Fruit fly (Drosophila melanogaster) whole organism, embryonic: ENCODE measurements around the gene CG7183.

ENCODE experiments used
- CG12659 ChIP-seq: fragments of 200-800 bp; sonication (Bioruptor generic); optimal IDR thresholded peaks from 3 replicates; lab custom pipeline; 2017; ENCODE audit warnings: mild to moderate bottlenecking, missing biosample characterization, missing genetic modification reagents, missing genetic modification characterization
- CG16813 ChIP-seq: fragments of 200-800 bp; sonication (Bioruptor generic); IDR thresholded peaks from 3 replicates; pipeline ENCODE4 v1.3.6; 2022; ENCODE audit warnings: missing biosample characterization, missing genetic modification characterization; ENCODE audit not compliant: partially characterized antibody
- CG18476 ChIP-seq: fragments of 200-800 bp; sonication (Bioruptor generic); optimal IDR thresholded peaks from 2 replicates; lab custom pipeline; 2016; ENCODE audit warnings: missing biosample characterization, mild to moderate bottlenecking, missing genetic modification characterization
- CG31224 ChIP-seq: fragments of 200-800 bp; sonication (Bioruptor generic); IDR thresholded peaks from 2 replicates; pipeline ENCODE4 v1.3.6; 2022; ENCODE audit warnings: missing biosample characterization, missing genetic modification characterization
- CG4360 ChIP-seq: fragments of 200-800 bp; sonication (Bioruptor generic); IDR thresholded peaks from 2 replicates; pipeline ENCODE4 v1.3.6; 2022; ENCODE audit warnings: missing biosample characterization, missing genetic modification characterization
- CG4424 ChIP-seq: fragments of 200-800 bp; sonication (Bioruptor generic); optimal IDR thresholded peaks from 3 replicates; lab custom pipeline; 2016; ENCODE audit warnings: missing biosample characterization, missing genetic modification characterization
- CG6175 ChIP-seq: fragments of 200-800 bp; sonication (Bioruptor generic); IDR thresholded peaks from 3 replicates; pipeline ENCODE4 v1.3.6; 2022; ENCODE audit warnings: missing biosample characterization, missing genetic modification characterization
- CG7357 ChIP-seq: fragments of 200-800 bp; sonication (Bioruptor generic); IDR thresholded peaks from 3 replicates; pipeline ENCODE4 v1.3.6; 2022; ENCODE audit warnings: missing biosample characterization, missing genetic modification characterization
- CG7963 ChIP-seq: fragments of 200-800 bp; sonication (Bioruptor generic); IDR thresholded peaks from 3 replicates; pipeline ENCODE4 v1.3.6; 2022; ENCODE audit warnings: missing biosample characterization, missing genetic modification characterization; ENCODE audit not compliant: partially characterized antibody
- CG9876 ChIP-seq: fragments of 200-800 bp; sonication (Bioruptor generic); optimal IDR thresholded peaks from 2 replicates; lab custom pipeline; 2016; ENCODE audit warnings: missing biosample characterization, missing genetic modification characterization
- CTCF ChIP-seq: fragments of 200-800 bp; sonication (Bioruptor generic); optimal IDR thresholded peaks from 2 replicates; lab custom pipeline; 2017; ENCODE audit warnings: missing biosample characterization, mild to moderate bottlenecking, missing genetic modification characterization, moderate library complexity
- CoRest ChIP-seq: fragments of 200-800 bp; sonication (Bioruptor generic); optimal IDR thresholded peaks from 3 replicates; lab custom pipeline; 2018; ENCODE audit warnings: missing biosample characterization, mild to moderate bottlenecking, missing genetic modification characterization, moderate library complexity
- Dll ChIP-seq: fragments of 200-800 bp; sonication (Bioruptor generic); IDR thresholded peaks from 4 replicates; pipeline ENCODE4 v1.3.6; 2022; ENCODE audit warnings: missing biosample characterization, missing genetic modification characterization; ENCODE audit not compliant: partially characterized antibody
- E2f1 ChIP-seq: fragments of 200-800 bp; sonication (Bioruptor generic); IDR thresholded peaks from 2 replicates; pipeline ENCODE4 v1.3.6; 2022; ENCODE audit warnings: missing biosample characterization, missing genetic modification characterization
- HLH54F ChIP-seq: fragments of 200-800 bp; sonication (Bioruptor generic); optimal IDR thresholded peaks from 3 replicates; lab custom pipeline; 2016; ENCODE audit warnings: missing biosample characterization, missing genetic modification characterization
- Hr39 ChIP-seq: fragments of >200 bp; optimal IDR thresholded peaks from 2 replicates; lab custom pipeline; 2017
- Max ChIP-seq: fragments of 200-800 bp; sonication (Bioruptor generic); optimal IDR thresholded peaks from 2 replicates; lab custom pipeline; 2016; ENCODE audit warnings: missing biosample characterization, mild to moderate bottlenecking, missing genetic modification characterization
- NC2β ChIP-seq: fragments of 200-800 bp; sonication (Bioruptor generic); optimal IDR thresholded peaks from 2 replicates; lab custom pipeline; 2016; ENCODE audit warnings: missing biosample characterization, missing genetic modification characterization
- Nf-YA ChIP-seq: fragments of 200-800 bp; sonication (Bioruptor generic); IDR thresholded peaks from 2 replicates; pipeline ENCODE4 v1.3.6; 2022; ENCODE audit warnings: missing biosample characterization, missing genetic modification characterization
- Sin3A ChIP-seq: fragments of >200 bp; optimal IDR thresholded peaks from 2 replicates; lab custom pipeline; 2018
- Trl ChIP-seq, 3 experiments: fragments of >200 bp in 2 of 3; fragments of 200-800 bp in 1 of 3; sonication (Bioruptor generic) in 1 of 3; optimal IDR thresholded peaks; 2 replicates in 1 of 3; 3 replicates in 2 of 3; lab custom pipeline; 2016 to 2017; ENCODE audit warnings: missing biosample characterization in 1 of 3, missing genetic modification characterization in 1 of 3
- Xrp1 ChIP-seq: fragments of 200-800 bp; sonication (Bioruptor generic); IDR thresholded peaks from 2 replicates; pipeline ENCODE4 v1.3.6; 2022; ENCODE audit warnings: missing biosample characterization, missing genetic modification characterization
- abd-A ChIP-seq: fragments of 200-800 bp; sonication (Bioruptor generic); optimal IDR thresholded peaks from 3 replicates; lab custom pipeline; 2019; ENCODE audit warnings: missing biosample characterization, mild to moderate bottlenecking, missing genetic modification characterization, moderate library complexity
- bab2 ChIP-seq: fragments of 200-800 bp; sonication (Bioruptor generic); optimal IDR thresholded peaks from 2 replicates; lab custom pipeline; 2016; ENCODE audit warnings: missing biosample characterization, missing genetic modification characterization
- crol ChIP-seq: fragments of 200-800 bp; sonication (Bioruptor generic); IDR thresholded peaks from 2 replicates; pipeline ENCODE4 v1.3.6; 2022; ENCODE audit warnings: missing biosample characterization, missing genetic modification characterization
- dimm ChIP-seq: fragments of 200-800 bp; sonication (Bioruptor generic); IDR thresholded peaks from 2 replicates; pipeline ENCODE4 v1.3.6; 2022; ENCODE audit warnings: missing biosample characterization, missing genetic modification characterization
- fd102C ChIP-seq: fragments of 200-800 bp; sonication (Bioruptor generic); optimal IDR thresholded peaks from 2 replicates; lab custom pipeline; 2018; ENCODE audit warnings: missing biosample characterization, mild to moderate bottlenecking, missing genetic modification characterization, moderate library complexity
- gcm2 ChIP-seq: fragments of 200-800 bp; sonication (Bioruptor generic); optimal IDR thresholded peaks from 2 replicates; lab custom pipeline; 2016; ENCODE audit warnings: missing biosample characterization, missing genetic modification characterization
- grau ChIP-seq: fragments of 200-800 bp; optimal IDR thresholded peaks from 3 replicates; lab custom pipeline; 2019; ENCODE audit warnings: missing biosample characterization, mild to moderate bottlenecking, missing genetic modification characterization, moderate library complexity
- gsb-n ChIP-seq: fragments of 200-800 bp; sonication (Bioruptor generic); optimal IDR thresholded peaks from 3 replicates; lab custom pipeline; 2018; ENCODE audit warnings: missing biosample characterization, mild to moderate bottlenecking, missing genetic modification characterization
- jigr1 ChIP-seq: fragments of 200-800 bp; sonication (Bioruptor generic); IDR thresholded peaks from 3 replicates; pipeline ENCODE4 v1.3.6; 2022; ENCODE audit warnings: missing biosample characterization, missing genetic modification characterization
- mirr ChIP-seq: fragments of 200-800 bp; sonication (Bioruptor generic); optimal IDR thresholded peaks from 3 replicates; lab custom pipeline; 2018; ENCODE audit warnings: missing biosample characterization, mild to moderate bottlenecking, missing genetic modification characterization
- nerfin-1 ChIP-seq: fragments of 200-800 bp; sonication (Bioruptor generic); optimal IDR thresholded peaks from 3 replicates; lab custom pipeline; 2019; ENCODE audit warnings: missing biosample characterization, mild to moderate bottlenecking, missing genetic modification characterization, moderate library complexity
- pan ChIP-seq, 4 experiments: fragments of >200 bp in 3 of 4; fragments of 200-800 bp in 1 of 4; sonication (Bioruptor generic) in 1 of 4; optimal IDR thresholded peaks in 3 of 4; IDR thresholded peaks in 1 of 4; 2 replicates each; pipeline versions ENCODE4 v1.3.6 to Lab custom; 2017 to 2022; ENCODE audit warnings: missing biosample characterization in 2 of 4, missing genetic modification characterization in 2 of 4, mixed read lengths in 1 of 4
- pros ChIP-seq: fragments of 200-800 bp; sonication (Bioruptor generic); optimal IDR thresholded peaks from 3 replicates; lab custom pipeline; 2019; ENCODE audit warnings: missing biosample characterization, mild to moderate bottlenecking, missing genetic modification characterization, moderate library complexity
- sc ChIP-seq, 3 experiments: fragments of >200 bp in 2 of 3; fragments of 200-800 bp in 1 of 3; sonication (Bioruptor generic) in 1 of 3; optimal IDR thresholded peaks; 2 replicates in 2 of 3; 3 replicates in 1 of 3; lab custom pipeline; 2017; ENCODE audit warnings: mild to moderate bottlenecking in 1 of 3, missing biosample characterization in 1 of 3, missing genetic modification characterization in 1 of 3, missing genetic modification reagents in 1 of 3
- sqz ChIP-seq: fragments of 200-800 bp; sonication (Bioruptor generic); optimal IDR thresholded peaks from 3 replicates; lab custom pipeline; 2018; ENCODE audit warnings: missing biosample characterization, mild to moderate bottlenecking, missing genetic modification characterization
- twi ChIP-seq: fragments of 200-800 bp; optimal IDR thresholded peaks from 2 replicates; lab custom pipeline; 2019; ENCODE audit warnings: missing biosample characterization, mild to moderate bottlenecking, missing genetic modification characterization, moderate library complexity
- tx ChIP-seq: fragments of 200-800 bp; sonication (Bioruptor generic); optimal IDR thresholded peaks from 2 replicates; lab custom pipeline; 2016; ENCODE audit warnings: missing biosample characterization, missing genetic modification characterization
- zen2 ChIP-seq: fragments of 200-800 bp; sonication (Bioruptor generic); IDR thresholded peaks from 3 replicates; pipeline ENCODE4 v1.3.6; 2022; ENCODE audit warnings: missing biosample characterization, missing genetic modification characterization; ENCODE audit not compliant: partially characterized antibody

The CG7183 gene

DNA sequence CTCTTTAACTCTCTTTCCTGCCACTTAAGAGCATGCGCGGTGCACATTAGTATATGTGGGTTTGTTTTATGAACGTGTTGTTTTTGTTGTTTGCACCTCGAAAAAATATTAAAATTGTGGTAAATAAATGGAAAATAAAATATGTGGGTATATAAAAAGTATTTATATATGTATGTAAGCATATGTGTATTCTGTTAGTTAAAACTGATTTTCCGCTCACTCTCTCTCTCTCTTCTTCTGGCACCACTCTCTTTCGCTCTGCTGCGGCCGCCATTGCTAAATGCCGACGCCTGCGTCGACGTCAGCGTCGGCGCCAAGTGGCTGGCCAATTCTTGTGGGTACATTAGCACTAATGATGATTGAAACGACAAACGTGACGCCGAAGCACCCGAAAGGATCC lies 44.8 kb upstream of the CG7183 start (continued):
- TF ChIP-seq E2f1 (GFP tag; lab: Robert Waterston, UW) = no peak
- TF ChIP-seq zen2 (GFP tag; lab: Robert Waterston, UW) = no peak
- no peak for TF ChIP-seq jigr1
- no peak for TF ChIP-seq sc (optimal IDR thresholded peaks at IDR 0.05; lab: Kevin White, UChicago)
- TF ChIP-seq sc (GFP tag; optimal IDR thresholded peaks at IDR 0.05; lab: Kevin White, UChicago) = no peak
- TF ChIP-seq fd102C (GFP tag; lab: Kevin White, UChicago) = no peak
- TF ChIP-seq abd-A (tag; lab: Kevin White, UChicago) = no peak

DNA sequence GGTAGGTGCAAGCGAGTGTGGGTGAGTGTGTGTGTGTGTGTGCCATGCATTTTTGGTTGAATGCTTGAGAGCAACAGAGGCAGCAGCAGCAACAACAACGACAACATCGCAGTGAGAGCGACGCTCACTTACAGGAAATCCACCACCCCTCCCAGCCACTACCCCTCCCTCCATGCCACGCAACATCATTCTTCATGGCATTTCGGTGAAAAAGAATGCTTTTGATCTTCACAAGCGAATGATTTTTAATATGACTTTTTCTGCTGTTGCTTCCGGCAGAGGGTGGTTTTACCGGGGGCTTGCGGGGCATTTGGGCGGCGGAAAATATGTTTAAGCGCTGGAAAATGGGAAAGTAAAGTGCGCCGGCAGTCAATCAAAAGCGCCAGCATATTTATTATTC lies 41.1 kb upstream of the CG7183 start:
- no peak for TF ChIP-seq CoRest (tag; lab: Kevin White, UChicago)
- TF ChIP-seq Sin3A (lab: Kevin White, UChicago) = no peak
- TF ChIP-seq nerfin-1 (tag; lab: Kevin White, UChicago) = peak; percentile 18
- no peak for TF ChIP-seq Dll (GFP tag; lab: Robert Waterston, UW)
- no peak for TF ChIP-seq CG12659 (GFP tag; lab: Kevin White, UChicago)
- no peak for TF ChIP-seq NC2β (GFP tag; lab: Kevin White, UChicago)
- 0 out of 3 replicates have a peak, but pooled peaks have one; percentile 35 for TF ChIP-seq CG16813 (GFP tag; lab: Robert Waterston, UW)
- no peak for TF ChIP-seq mirr (GFP tag; lab: Kevin White, UChicago)
- no peak for TF ChIP-seq CG18476 (GFP tag; lab: Kevin White, UChicago)
- peak in 1 of 2 experiments; percentile 3 for TF ChIP-seq Trl (optimal IDR thresholded peaks at IDR 0.05; lab: Kevin White, UChicago)
- TF ChIP-seq Trl (GFP tag; optimal IDR thresholded peaks at IDR 0.05; lab: Kevin White, UChicago) = no peak
- TF ChIP-seq pros (GFP tag; lab: Kevin White, UChicago) = peak; percentile 53
- TF ChIP-seq CG4424 (GFP tag; lab: Kevin White, UChicago) = no peak
- TF ChIP-seq HLH54F = no peak
- peak; percentile 21; the same call in 1 of the 2 replicates for TF ChIP-seq dimm (GFP tag; lab: Robert Waterston, UW)
- TF ChIP-seq Max (GFP tag; lab: Kevin White, UChicago) = no peak
- peak; percentile 54 for TF ChIP-seq crol
- TF ChIP-seq bab2 = no peak
- TF ChIP-seq Hr39 (lab: Kevin White, UChicago) = no peak
- 0 out of 2 replicates have a peak, but pooled peaks have one; percentile 3 for TF ChIP-seq Xrp1 (GFP tag; lab: Robert Waterston, UW)
- TF ChIP-seq CG31224 (GFP tag; lab: Robert Waterston, UW) = no peak
- no peak for TF ChIP-seq CG9876 (GFP tag; lab: Kevin White, UChicago)
- TF ChIP-seq tx (GFP tag; lab: Kevin White, UChicago) = no peak
- no peak for TF ChIP-seq twi (tag; lab: Kevin White, UChicago)
- no peak for TF ChIP-seq CG7963 (GFP tag; lab: Robert Waterston, UW)
- peak; percentile 51; the same call in 1 of the 2 replicates for TF ChIP-seq CG4360

dm6 chr3R:18260016-18260415 lies 39.5 kb upstream of the CG7183 start:
- TF ChIP-seq pan (optimal IDR thresholded peaks at IDR 0.05; lab: Kevin White, UChicago) (no peak), pan (GFP tag; optimal IDR thresholded peaks at IDR 0.05 in 1 of 2, IDR thresholded peaks at IDR 0.05 in 1 of 2) (no peak), Nf-YA (no peak), grau (tag; lab: Kevin White, UChicago) (no peak), gsb-n (peak; percentile 71), gcm2 (GFP tag; lab: Kevin White, UChicago) (no peak), CG7357 (GFP tag; lab: Robert Waterston, UW) (no peak), sqz (GFP tag; lab: Kevin White, UChicago) (no peak), nerfin-1 (tag; lab: Kevin White, UChicago) (peak; percentile 53), CTCF (GFP tag; lab: Kevin White, UChicago) (no peak), CG6175 (no peak), pros (GFP tag; lab: Kevin White, UChicago) (peak; percentile 40)
